Fruit fly (Drosophila melanogaster) whole organism, embryonic: ENCODE data around the gene dob.

Experiments used
- Antp ChIP-seq: fragments of 200-800 bp; sonication (Bioruptor generic); optimal IDR thresholded peaks from 3 replicates; lab custom pipeline; 2016; ENCODE audit warnings: missing biosample characterization, missing genetic modification characterization
- CG10267 ChIP-seq: fragments of 200-800 bp; sonication (Bioruptor generic); optimal IDR thresholded peaks from 2 replicates; lab custom pipeline; 2018; ENCODE audit warnings: missing biosample characterization, mild to moderate bottlenecking, missing genetic modification characterization, moderate library complexity
- CG10979 ChIP-seq: fragments of 200-800 bp; sonication (Bioruptor generic); optimal IDR thresholded peaks from 2 replicates; lab custom pipeline; 2018; ENCODE audit warnings: missing biosample characterization, mild to moderate bottlenecking, missing genetic modification characterization, moderate library complexity
- CG11723 ChIP-seq: fragments of 200-800 bp; sonication (Bioruptor generic); optimal IDR thresholded peaks from 2 replicates; lab custom pipeline; 2017; ENCODE audit warnings: missing biosample characterization, mild to moderate bottlenecking, missing genetic modification characterization
- CG13287 ChIP-seq: fragments of 200-800 bp; sonication (Bioruptor generic); IDR thresholded peaks from 2 replicates; pipeline ENCODE4 v1.3.6; 2022; ENCODE audit warnings: missing biosample characterization, missing genetic modification characterization; ENCODE audit not compliant: partially characterized antibody
- CG13775 ChIP-seq: fragments of 200-800 bp; sonication (Bioruptor generic); optimal IDR thresholded peaks from 3 replicates; lab custom pipeline; 2017; ENCODE audit warnings: missing biosample characterization, mild to moderate bottlenecking, missing genetic modification characterization
- CG14014 ChIP-seq: fragments of 200-800 bp; sonication (Bioruptor generic); IDR thresholded peaks from 2 replicates; pipeline ENCODE4 v1.3.6; 2022; ENCODE audit warnings: missing biosample characterization, missing genetic modification characterization
- CG15011 ChIP-seq: fragments of 200-800 bp; sonication (Bioruptor generic); optimal IDR thresholded peaks from 3 replicates; lab custom pipeline; 2018; ENCODE audit warnings: missing biosample characterization, mild to moderate bottlenecking, missing genetic modification characterization
- CG15696 ChIP-seq: fragments of 200-800 bp; sonication (Bioruptor generic); optimal IDR thresholded peaks from 2 replicates; lab custom pipeline; 2019; ENCODE audit warnings: missing biosample characterization, mild to moderate bottlenecking, missing genetic modification characterization, moderate library complexity
- CG17186 ChIP-seq: fragments of 200-800 bp; sonication (Bioruptor generic); optimal IDR thresholded peaks from 3 replicates; lab custom pipeline; 2017; ENCODE audit warnings: missing biosample characterization, missing genetic modification reagents, missing genetic modification characterization
- CG1792 ChIP-seq: fragments of 200-800 bp; sonication (Bioruptor generic); optimal IDR thresholded peaks from 2 replicates; lab custom pipeline; 2016; ENCODE audit warnings: missing biosample characterization, missing genetic modification characterization
- CG2120 ChIP-seq: fragments of 200-800 bp; sonication (Bioruptor generic); optimal IDR thresholded peaks from 3 replicates; lab custom pipeline; 2016; ENCODE audit warnings: missing biosample characterization, missing genetic modification characterization
- CG2129 ChIP-seq: fragments of 200-800 bp; sonication (Bioruptor generic); IDR thresholded peaks from 2 replicates; pipeline ENCODE4 v1.3.6; 2022; ENCODE audit warnings: missing biosample characterization, missing genetic modification characterization; ENCODE audit not compliant: partially characterized antibody
- CG2889 ChIP-seq: fragments of 200-800 bp; sonication (Bioruptor generic); IDR thresholded peaks from 3 replicates; pipeline ENCODE4 v1.3.6; 2022; ENCODE audit warnings: missing biosample characterization, missing genetic modification characterization
- CG3065 ChIP-seq: fragments of 200-800 bp; sonication (Bioruptor generic); optimal IDR thresholded peaks from 2 replicates; lab custom pipeline; 2016; ENCODE audit warnings: missing biosample characterization, missing genetic modification characterization
- CG3163 ChIP-seq: fragments of 200-800 bp; sonication (Bioruptor generic); optimal IDR thresholded peaks from 3 replicates; lab custom pipeline; 2016; ENCODE audit warnings: missing biosample characterization, missing genetic modification characterization
- CG3847 ChIP-seq: fragments of 200-800 bp; sonication (Bioruptor generic); IDR thresholded peaks from 2 replicates; pipeline ENCODE4 v1.3.6; 2022; ENCODE audit warnings: missing biosample characterization, missing genetic modification characterization
- CG5953 ChIP-seq: fragments of 200-800 bp; sonication (Bioruptor generic); IDR thresholded peaks from 2 replicates; pipeline ENCODE4 v1.3.6; 2022; ENCODE audit warnings: missing biosample characterization, missing genetic modification characterization
- CG6254 ChIP-seq: fragments of 200-800 bp; sonication (Bioruptor generic); optimal IDR thresholded peaks from 3 replicates; lab custom pipeline; 2017; ENCODE audit warnings: mild to moderate bottlenecking, missing biosample characterization, missing genetic modification reagents, missing genetic modification characterization
- CG7271 ChIP-seq: fragments of 200-800 bp; sonication (Bioruptor generic); optimal IDR thresholded peaks from 2 replicates; lab custom pipeline; 2018; ENCODE audit warnings: missing biosample characterization, mild to moderate bottlenecking, missing genetic modification characterization, moderate library complexity
- CG7839 ChIP-seq: fragments of 200-800 bp; sonication (Bioruptor generic); optimal IDR thresholded peaks from 3 replicates; lab custom pipeline; 2018; ENCODE audit warnings: missing biosample characterization, mild to moderate bottlenecking, missing genetic modification characterization, moderate library complexity
- CG8388 ChIP-seq: fragments of 200-800 bp; sonication (Bioruptor generic); optimal IDR thresholded peaks from 2 replicates; lab custom pipeline; 2019; ENCODE audit warnings: missing biosample characterization, mild to moderate bottlenecking, missing genetic modification characterization, moderate library complexity
- CG9876 ChIP-seq: fragments of 200-800 bp; sonication (Bioruptor generic); optimal IDR thresholded peaks from 2 replicates; lab custom pipeline; 2016; ENCODE audit warnings: missing biosample characterization, missing genetic modification characterization
- D19A ChIP-seq: fragments of 200-800 bp; optimal IDR thresholded peaks from 3 replicates; lab custom pipeline; 2019; ENCODE audit warnings: missing biosample characterization, mild to moderate bottlenecking, missing genetic modification characterization, moderate library complexity
- Dref ChIP-seq: fragments of 200-800 bp; sonication (Bioruptor generic); IDR thresholded peaks from 2 replicates; pipeline ENCODE4 v1.3.6; 2022; ENCODE audit warnings: missing biosample characterization, missing genetic modification characterization
- Elba2 ChIP-seq: fragments of 200-800 bp; sonication (Bioruptor generic); optimal IDR thresholded peaks from 3 replicates; lab custom pipeline; 2016; ENCODE audit warnings: missing biosample characterization, missing genetic modification characterization
- Hr3 ChIP-seq: fragments of 200-800 bp; sonication (Bioruptor generic); optimal IDR thresholded peaks from 3 replicates; lab custom pipeline; 2016; ENCODE audit warnings: missing biosample characterization, missing genetic modification characterization
- Hsf ChIP-seq: fragments of 200-800 bp; sonication (Bioruptor generic); optimal IDR thresholded peaks from 3 replicates; lab custom pipeline; 2016; ENCODE audit warnings: missing biosample characterization, missing genetic modification characterization
- Max ChIP-seq: fragments of 200-800 bp; sonication (Bioruptor generic); optimal IDR thresholded peaks from 2 replicates; lab custom pipeline; 2016; ENCODE audit warnings: missing biosample characterization, mild to moderate bottlenecking, missing genetic modification characterization
- NK7.1 ChIP-seq: fragments of 200-800 bp; sonication (Bioruptor generic); optimal IDR thresholded peaks from 3 replicates; lab custom pipeline; 2016; ENCODE audit warnings: missing biosample characterization, missing genetic modification characterization
- Nf-YB ChIP-seq: fragments of 200-800 bp; sonication (Bioruptor generic); optimal IDR thresholded peaks from 3 replicates; lab custom pipeline; 2019; ENCODE audit warnings: missing biosample characterization, mild to moderate bottlenecking, missing genetic modification characterization, moderate library complexity
- Poxn ChIP-seq: fragments of 200-800 bp; sonication (Bioruptor generic); IDR thresholded peaks from 2 replicates; pipeline ENCODE4 v1.3.6; 2022; ENCODE audit warnings: missing biosample characterization, missing genetic modification characterization
- Tbp ChIP-seq: fragments of >200 bp; optimal IDR thresholded peaks from 2 replicates; lab custom pipeline; 2018; ENCODE audit warnings: missing biosample characterization, missing genetic modification characterization
- Trl ChIP-seq, 3 experiments: fragments of >200 bp in 2 of 3; fragments of 200-800 bp in 1 of 3; sonication (Bioruptor generic) in 1 of 3; optimal IDR thresholded peaks; 2 replicates in 1 of 3; 3 replicates in 2 of 3; lab custom pipeline; 2016 to 2017; ENCODE audit warnings: missing biosample characterization in 1 of 3, missing genetic modification characterization in 1 of 3
- Xrp1 ChIP-seq: fragments of 200-800 bp; sonication (Bioruptor generic); IDR thresholded peaks from 2 replicates; pipeline ENCODE4 v1.3.6; 2022; ENCODE audit warnings: missing biosample characterization, missing genetic modification characterization
- bbx ChIP-seq: fragments of 200-800 bp; sonication (Bioruptor generic); IDR thresholded peaks from 2 replicates; pipeline ENCODE4 v1.3.6; 2022; ENCODE audit warnings: missing biosample characterization, missing genetic modification characterization; ENCODE audit not compliant: partially characterized antibody
- cato ChIP-seq: fragments of 200-800 bp; sonication (Bioruptor generic); optimal IDR thresholded peaks from 2 replicates; lab custom pipeline; 2016; ENCODE audit warnings: missing biosample characterization, missing genetic modification characterization, borderline replicate concordance
- ci ChIP-seq: fragments of 200-800 bp; sonication (Bioruptor generic); IDR thresholded peaks from 3 replicates; pipeline ENCODE4 v1.3.6; 2022; ENCODE audit warnings: missing biosample characterization, missing genetic modification characterization
- eyg ChIP-seq: fragments of 200-800 bp; sonication (Bioruptor generic); optimal IDR thresholded peaks from 3 replicates; lab custom pipeline; 2016; ENCODE audit warnings: missing biosample characterization, missing genetic modification characterization
- fd3F ChIP-seq: fragments of 200-800 bp; sonication (Bioruptor generic); optimal IDR thresholded peaks from 2 replicates; lab custom pipeline; 2018; ENCODE audit warnings: missing biosample characterization, mild to moderate bottlenecking, missing genetic modification characterization, moderate library complexity
- h ChIP-seq: fragments of >200 bp; optimal IDR thresholded peaks from 2 replicates; lab custom pipeline; 2017
- hbn ChIP-seq: fragments of 200-800 bp; sonication (Bioruptor generic); IDR thresholded peaks from 2 replicates; pipeline ENCODE4 v1.3.6; 2022; ENCODE audit warnings: missing biosample characterization, missing genetic modification characterization; ENCODE audit not compliant: partially characterized antibody
- kah ChIP-seq: fragments of 200-800 bp; sonication (Bioruptor generic); optimal IDR thresholded peaks from 2 replicates; lab custom pipeline; 2018; ENCODE audit warnings: missing biosample characterization, mild to moderate bottlenecking, missing genetic modification characterization
- lola ChIP-seq, 3 experiments: fragments of >200 bp in 2 of 3; fragments of 200-800 bp in 1 of 3; sonication (Bioruptor generic) in 1 of 3; optimal IDR thresholded peaks; 2 replicates each; lab custom pipeline; 2017 to 2019; ENCODE audit warnings: missing biosample characterization in 3 of 3, missing genetic modification characterization in 3 of 3, mild to moderate bottlenecking in 1 of 3, moderate library complexity in 1 of 3
- nerfin-1 ChIP-seq: fragments of 200-800 bp; sonication (Bioruptor generic); optimal IDR thresholded peaks from 3 replicates; lab custom pipeline; 2019; ENCODE audit warnings: missing biosample characterization, mild to moderate bottlenecking, missing genetic modification characterization, moderate library complexity
- onecut ChIP-seq: fragments of 200-800 bp; sonication (Bioruptor generic); IDR thresholded peaks from 2 replicates; pipeline ENCODE4 v1.3.6; 2022; ENCODE audit warnings: missing biosample characterization, missing genetic modification characterization
- pho ChIP-seq: fragments of 200-800 bp; sonication (Bioruptor generic); optimal IDR thresholded peaks from 2 replicates; lab custom pipeline; 2016; ENCODE audit warnings: missing biosample characterization, missing genetic modification characterization
- sqz ChIP-seq: fragments of 200-800 bp; sonication (Bioruptor generic); optimal IDR thresholded peaks from 3 replicates; lab custom pipeline; 2018; ENCODE audit warnings: missing biosample characterization, mild to moderate bottlenecking, missing genetic modification characterization
- toy ChIP-seq: fragments of 200-800 bp; sonication (Bioruptor generic); IDR thresholded peaks from 2 replicates; pipeline ENCODE4 v1.3.6; 2022; ENCODE audit warnings: missing biosample characterization, missing genetic modification characterization

dob gene

DNA sequence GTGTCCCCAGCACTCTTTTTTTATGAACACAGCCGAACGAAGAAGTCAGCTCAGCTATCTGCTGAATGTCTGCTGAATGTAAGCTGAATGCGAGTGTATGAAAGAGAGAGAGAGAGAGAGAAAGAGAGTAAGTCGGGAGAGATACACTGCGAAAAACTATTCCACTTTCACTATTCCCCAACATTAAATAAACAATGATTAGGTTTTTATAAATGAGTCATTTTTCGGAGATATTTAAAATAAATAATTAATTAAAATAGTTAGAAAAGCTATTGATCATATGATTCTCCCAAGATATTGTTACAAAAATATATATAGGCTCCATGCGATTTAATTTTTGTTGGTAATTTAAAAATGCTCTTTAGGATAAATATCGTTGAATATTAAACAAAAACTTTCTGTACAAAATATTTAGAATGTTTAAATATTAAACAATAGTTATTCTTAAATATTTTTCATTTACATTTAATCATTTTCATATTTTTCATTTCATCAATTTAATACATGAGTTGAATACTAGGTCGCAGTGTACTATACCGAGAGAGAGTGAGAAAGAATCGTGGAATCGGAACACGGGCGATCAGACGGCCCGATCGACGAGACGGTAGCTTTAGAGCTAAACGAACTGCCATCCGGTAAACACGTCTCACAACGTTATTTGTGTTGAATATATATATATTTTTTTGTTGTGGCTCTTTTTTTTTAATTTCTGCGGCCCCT is 42.8 kb upstream of the dob start, which contains the start of gene be (continued):
- TF ChIP-seq sqz (GFP tag; lab: Kevin White, UChicago): peak; percentile 22
- no peak for TF ChIP-seq CG17186 (GFP tag; lab: Kevin White, UChicago)
- peak; percentile 83 for TF ChIP-seq CG7839 (tag; lab: Kevin White, UChicago)
- TF ChIP-seq hbn (GFP tag; lab: Robert Waterston, UW): no peak
- no peak for TF ChIP-seq Antp (GFP tag; lab: Kevin White, UChicago)
- peak; percentile 73 for TF ChIP-seq CG8388 (GFP tag; lab: Kevin White, UChicago)
- no peak for TF ChIP-seq bbx
- no peak for TF ChIP-seq Poxn (GFP tag; lab: Robert Waterston, UW)
- peak; percentile 65 for TF ChIP-seq ci (GFP tag; lab: Robert Waterston, UW)
- no peak for TF ChIP-seq CG7271 (tag; lab: Kevin White, UChicago)
- TF ChIP-seq Xrp1 (GFP tag; lab: Robert Waterston, UW): peak; percentile 72
- TF ChIP-seq CG2129: no peak
- TF ChIP-seq CG15696 (tag; lab: Kevin White, UChicago): peak; percentile 76
- 0 out of 2 replicates have a peak, but pooled peaks have one; percentile 23 for TF ChIP-seq onecut (GFP tag; lab: Robert Waterston, UW)
- TF ChIP-seq fd3F (GFP tag; lab: Kevin White, UChicago): peak; percentile 54
- peak; percentile 14 for TF ChIP-seq CG2120 (GFP tag; lab: Kevin White, UChicago)
- TF ChIP-seq Hr3 (GFP tag; lab: Kevin White, UChicago): peak; percentile 77
- TF ChIP-seq CG2889 (GFP tag; lab: Robert Waterston, UW): no peak
- TF ChIP-seq eyg (GFP tag; lab: Kevin White, UChicago): no peak
- TF ChIP-seq CG3163 (GFP tag; lab: Kevin White, UChicago): no peak
- TF ChIP-seq CG15011 (GFP tag; lab: Kevin White, UChicago): no peak
- no peak for TF ChIP-seq Hsf
- no peak for TF ChIP-seq Max (GFP tag; lab: Kevin White, UChicago)
- TF ChIP-seq CG13287: peak; percentile 10; the same call in 1 of the 2 replicates
- peak; percentile 61 for TF ChIP-seq nerfin-1
- TF ChIP-seq CG10267 (tag; lab: Kevin White, UChicago): peak; percentile 83
- TF ChIP-seq Elba2: no peak
- peak; percentile 73 for TF ChIP-seq Nf-YB (GFP tag; lab: Kevin White, UChicago)
- TF ChIP-seq Trl (optimal IDR thresholded peaks at IDR 0.05; lab: Kevin White, UChicago): peak; percentile 81 to 86
- no peak for TF ChIP-seq Trl (GFP tag; optimal IDR thresholded peaks at IDR 0.05; lab: Kevin White, UChicago)
- no peak for TF ChIP-seq NK7.1 (GFP tag; lab: Kevin White, UChicago)
- no peak for TF ChIP-seq toy (GFP tag; lab: Robert Waterston, UW)
- no peak for TF ChIP-seq CG5953 (GFP tag; lab: Robert Waterston, UW)
- TF ChIP-seq CG1792 (GFP tag; lab: Kevin White, UChicago): no peak
- no peak for TF ChIP-seq h (lab: Kevin White, UChicago)
- TF ChIP-seq lola (GFP tag; optimal IDR thresholded peaks at IDR 0.05; lab: Kevin White, UChicago): peak in 1 of 3 experiments; percentile 91
- TF ChIP-seq kah (GFP tag; lab: Kevin White, UChicago): peak; percentile 42
- peak; percentile 18 for TF ChIP-seq cato
- TF ChIP-seq CG14014 (GFP tag; lab: Robert Waterston, UW): peak; percentile 64
- peak; percentile 57 for TF ChIP-seq D19A (tag; lab: Kevin White, UChicago)
- peak; percentile 64 for TF ChIP-seq CG13775 (GFP tag; lab: Kevin White, UChicago)
- TF ChIP-seq CG3065: peak; percentile 4
- TF ChIP-seq CG6254: no peak
- TF ChIP-seq pho (GFP tag; lab: Kevin White, UChicago): no peak
- TF ChIP-seq CG11723 (GFP tag; lab: Kevin White, UChicago): peak; percentile 5
- TF ChIP-seq CG3847: peak; percentile 61
- no peak for TF ChIP-seq Dref (GFP tag; lab: Robert Waterston, UW)
- TF ChIP-seq Tbp: no peak
- TF ChIP-seq CG10979 (tag; lab: Kevin White, UChicago): peak; percentile 85
- TF ChIP-seq CG9876 (GFP tag; lab: Kevin White, UChicago): no peak
